Fruit fly (Drosophila melanogaster) whole organism, prepupa: ENCODE results near the gene CG31406.

ENCODE experiments used
- CG10631 ChIP-seq: fragments of 200-800 bp; sonication (Bioruptor generic); optimal IDR thresholded peaks from 2 replicates; lab custom pipeline; 2016; ENCODE audit warnings: missing biosample characterization, missing genetic modification characterization
- CG11762 ChIP-seq: fragments of 200-800 bp; sonication (Bioruptor generic); optimal IDR thresholded peaks from 3 replicates; lab custom pipeline; 2016; ENCODE audit warnings: missing biosample characterization, missing genetic modification characterization; ENCODE audit not compliant: insufficient read depth
- CG11902 ChIP-seq: fragments of 200-800 bp; sonication (Bioruptor generic); optimal IDR thresholded peaks from 3 replicates; lab custom pipeline; 2016; ENCODE audit warnings: missing biosample characterization, missing genetic modification characterization
- CG15336 ChIP-seq: fragments of 200-800 bp; sonication (Bioruptor generic); IDR thresholded peaks from 2 replicates; pipeline ENCODE4 v1.3.6; 2022; ENCODE audit warnings: missing biosample characterization, missing genetic modification characterization
- CG1621 ChIP-seq: fragments of 200-800 bp; sonication (Bioruptor generic); optimal IDR thresholded peaks from 3 replicates; lab custom pipeline; 2018; ENCODE audit warnings: missing biosample characterization, mild to moderate bottlenecking, missing genetic modification characterization
- CG16779 ChIP-seq: fragments of 200-800 bp; sonication (Bioruptor generic); optimal IDR thresholded peaks from 3 replicates; lab custom pipeline; 2017; ENCODE audit warnings: missing biosample characterization, mild to moderate bottlenecking, missing genetic modification characterization
- CG3032 ChIP-seq: fragments of 200-800 bp; optimal IDR thresholded peaks from 2 replicates; lab custom pipeline; 2019; ENCODE audit warnings: missing biosample characterization, mild to moderate bottlenecking, missing genetic modification characterization, moderate library complexity
- CG31627 ChIP-seq: fragments of 200-800 bp; sonication (Bioruptor generic); optimal IDR thresholded peaks from 3 replicates; lab custom pipeline; 2016; ENCODE audit warnings: missing biosample characterization, missing genetic modification characterization
- CG32006 ChIP-seq: fragments of 200-800 bp; sonication (Bioruptor generic); optimal IDR thresholded peaks from 3 replicates; lab custom pipeline; 2017; ENCODE audit warnings: missing biosample characterization, mild to moderate bottlenecking, missing genetic modification characterization
- CG34406 ChIP-seq: fragments of 200-800 bp; sonication (Bioruptor generic); optimal IDR thresholded peaks from 3 replicates; lab custom pipeline; 2016; ENCODE audit warnings: missing biosample characterization, missing genetic modification characterization
- CG3919 ChIP-seq: fragments of 200-800 bp; sonication (Bioruptor generic); optimal IDR thresholded peaks from 3 replicates; lab custom pipeline; 2016; ENCODE audit warnings: missing biosample characterization, missing genetic modification characterization
- CG6163 ChIP-seq: fragments of 200-800 bp; sonication (Bioruptor generic); IDR thresholded peaks from 3 replicates; pipeline ENCODE4 v1.3.6; 2022; ENCODE audit warnings: missing biosample characterization, missing genetic modification characterization
- CG6276 ChIP-seq: fragments of 200-800 bp; sonication (Bioruptor generic); optimal IDR thresholded peaks from 2 replicates; lab custom pipeline; 2017; ENCODE audit warnings: missing biosample characterization, mild to moderate bottlenecking, missing genetic modification characterization
- CG6808 ChIP-seq: fragments of 200-800 bp; sonication (Bioruptor generic); optimal IDR thresholded peaks from 3 replicates; lab custom pipeline; 2017; ENCODE audit warnings: missing biosample characterization, missing genetic modification characterization, mild to moderate bottlenecking, moderate library complexity, missing genetic modification reagents
- CG6854 ChIP-seq: fragments of 200-800 bp; sonication (Bioruptor generic); optimal IDR thresholded peaks from 2 replicates; lab custom pipeline; 2017; ENCODE audit warnings: missing biosample characterization, mild to moderate bottlenecking, missing genetic modification characterization
- CG8119 ChIP-seq: fragments of 200-800 bp; sonication (Bioruptor generic); IDR thresholded peaks from 3 replicates; pipeline ENCODE4 v1.3.6; 2022; ENCODE audit warnings: missing biosample characterization, missing genetic modification characterization
- CG8632 ChIP-seq: fragments of 200-800 bp; sonication (Bioruptor generic); optimal IDR thresholded peaks from 3 replicates; lab custom pipeline; 2016; ENCODE audit warnings: missing biosample characterization, missing genetic modification characterization
- CG9139 ChIP-seq: fragments of 200-800 bp; sonication (Bioruptor generic); optimal IDR thresholded peaks from 3 replicates; lab custom pipeline; 2017; ENCODE audit warnings: missing biosample characterization, mild to moderate bottlenecking, missing genetic modification characterization
- Eip75B ChIP-seq: fragments of 200-800 bp; sonication (Bioruptor generic); optimal IDR thresholded peaks from 3 replicates; lab custom pipeline; 2016; ENCODE audit warnings: missing biosample characterization, missing genetic modification characterization
- Eip78C ChIP-seq: fragments of 200-800 bp; sonication (Bioruptor generic); peaks from one replicate; lab custom pipeline; 2016; ENCODE audit warnings: missing biosample characterization, missing genetic modification characterization
- Eip93F ChIP-seq: fragments of 200-800 bp; sonication (Bioruptor generic); optimal IDR thresholded peaks from 2 replicates; lab custom pipeline; 2016; ENCODE audit warnings: missing biosample characterization, mild to moderate bottlenecking, missing genetic modification characterization
- Ets21C ChIP-seq: fragments of 200-800 bp; sonication (Bioruptor generic); optimal IDR thresholded peaks from 3 replicates; lab custom pipeline; 2016; ENCODE audit warnings: missing biosample characterization, missing genetic modification characterization
- Ets96B ChIP-seq: fragments of 200-800 bp; optimal IDR thresholded peaks from 2 replicates; lab custom pipeline; 2019; ENCODE audit warnings: missing biosample characterization, mild to moderate bottlenecking, missing genetic modification characterization, moderate library complexity
- Gug ChIP-seq: fragments of 200-800 bp; sonication (Bioruptor generic); IDR thresholded peaks from 2 replicates; pipeline ENCODE4 v1.3.6; 2022; ENCODE audit warnings: missing biosample characterization, missing genetic modification characterization
- Hr39 ChIP-seq: fragments of 200-800 bp; sonication (Bioruptor generic); optimal IDR thresholded peaks from 2 replicates; lab custom pipeline; 2016; ENCODE audit warnings: missing biosample characterization, missing genetic modification characterization
- Hr4 ChIP-seq: fragments of 200-800 bp; sonication (Bioruptor generic); optimal IDR thresholded peaks from 3 replicates; lab custom pipeline; 2016; ENCODE audit warnings: missing biosample characterization, missing genetic modification characterization
- OdsH ChIP-seq: fragments of 200-800 bp; sonication (Bioruptor generic); optimal IDR thresholded peaks from 3 replicates; lab custom pipeline; 2016; ENCODE audit warnings: missing biosample characterization, missing genetic modification characterization
- Smox ChIP-seq: fragments of 200-800 bp; sonication (Bioruptor generic); optimal IDR thresholded peaks from 3 replicates; lab custom pipeline; 2016; ENCODE audit warnings: missing biosample characterization, missing genetic modification characterization
- Sox102F ChIP-seq: fragments of 200-800 bp; sonication (Bioruptor generic); optimal IDR thresholded peaks from 2 replicates; lab custom pipeline; 2016; ENCODE audit warnings: missing biosample characterization, mild to moderate bottlenecking, missing genetic modification characterization
- Sox15 ChIP-seq: fragments of 200-800 bp; sonication (Bioruptor generic); optimal IDR thresholded peaks from 3 replicates; lab custom pipeline; 2016; ENCODE audit warnings: missing biosample characterization, missing genetic modification characterization
- acj6 ChIP-seq: fragments of 200-800 bp; sonication (Bioruptor generic); optimal IDR thresholded peaks from 3 replicates; lab custom pipeline; 2016; ENCODE audit warnings: missing biosample characterization, missing genetic modification characterization
- cyc ChIP-seq: fragments of 200-800 bp; sonication (Bioruptor generic); optimal IDR thresholded peaks from 3 replicates; lab custom pipeline; 2016; ENCODE audit warnings: missing biosample characterization, missing genetic modification characterization
- dac ChIP-seq: fragments of 200-800 bp; sonication (Bioruptor generic); optimal IDR thresholded peaks from 2 replicates; lab custom pipeline; 2017; ENCODE audit warnings: missing biosample characterization, mild to moderate bottlenecking, missing genetic modification characterization
- dsx ChIP-seq: fragments of 200-800 bp; optimal IDR thresholded peaks from 3 replicates; lab custom pipeline; 2019; ENCODE audit warnings: missing biosample characterization, mild to moderate bottlenecking, missing genetic modification characterization, moderate library complexity; ENCODE audit not compliant: poor library complexity, severe bottlenecking
- eg ChIP-seq: fragments of 200-800 bp; sonication (Bioruptor generic); IDR thresholded peaks from 3 replicates; pipeline ENCODE4 v1.3.6; 2022; ENCODE audit warnings: missing biosample characterization, missing genetic modification characterization
- fd59A ChIP-seq: fragments of 200-800 bp; sonication (Bioruptor generic); optimal IDR thresholded peaks from 2 replicates; lab custom pipeline; 2017; ENCODE audit warnings: missing biosample characterization, mild to moderate bottlenecking, missing genetic modification characterization, missing genetic modification reagents
- fkh ChIP-seq: fragments of 200-800 bp; sonication (Bioruptor generic); optimal IDR thresholded peaks from 3 replicates; lab custom pipeline; 2017; ENCODE audit warnings: missing biosample characterization, mild to moderate bottlenecking, missing genetic modification characterization, moderate library complexity
- lz ChIP-seq: fragments of 200-800 bp; sonication (Bioruptor generic); optimal IDR thresholded peaks from 3 replicates; lab custom pipeline; 2016; ENCODE audit warnings: missing biosample characterization, missing genetic modification characterization
- net ChIP-seq: fragments of 200-800 bp; sonication (Bioruptor generic); optimal IDR thresholded peaks from 3 replicates; lab custom pipeline; 2016; ENCODE audit warnings: missing biosample characterization, missing genetic modification characterization
- pdm3 ChIP-seq: fragments of 200-800 bp; sonication (Bioruptor generic); optimal IDR thresholded peaks from 3 replicates; lab custom pipeline; 2016; ENCODE audit warnings: missing biosample characterization, missing genetic modification characterization
- salr ChIP-seq, 2 experiments: fragments of 200-800 bp; sonication (Bioruptor generic); optimal IDR thresholded peaks; 3 replicates each; lab custom pipeline; 2016 to 2018; ENCODE audit warnings: missing biosample characterization in 2 of 2, missing genetic modification characterization in 2 of 2, mild to moderate bottlenecking in 1 of 2
- spab ChIP-seq: fragments of 200-800 bp; sonication (Bioruptor generic); optimal IDR thresholded peaks from 2 replicates; lab custom pipeline; 2017; ENCODE audit warnings: missing biosample characterization, mild to moderate bottlenecking, missing genetic modification characterization, missing genetic modification reagents
- ss ChIP-seq, 2 experiments: fragments of 200-800 bp; sonication (Bioruptor generic); optimal IDR thresholded peaks; 2 replicates in 1 of 2; 3 replicates in 1 of 2; lab custom pipeline; 2017 to 2018; ENCODE audit warnings: mild to moderate bottlenecking in 2 of 2, missing biosample characterization in 2 of 2, missing genetic modification characterization in 2 of 2, moderate library complexity in 1 of 2
- svp ChIP-seq: fragments of 200-800 bp; sonication (Bioruptor generic); peaks from one replicate; lab custom pipeline; 2016; ENCODE audit warnings: missing biosample characterization, missing genetic modification characterization
- topi ChIP-seq: fragments of 200-800 bp; sonication (Bioruptor generic); optimal IDR thresholded peaks from 3 replicates; lab custom pipeline; 2016; ENCODE audit warnings: missing biosample characterization, missing genetic modification characterization
- vri ChIP-seq: fragments of 200-800 bp; sonication (Bioruptor generic); optimal IDR thresholded peaks from 3 replicates; lab custom pipeline; 2016; ENCODE audit warnings: missing biosample characterization, mild to moderate bottlenecking, missing genetic modification characterization

CG31406 gene

dm6 chr3R:10355840-10356562 is 7.4 kb downstream of the CG31406 start:
- TF ChIP-seq CG15336 (GFP tag; lab: Robert Waterston, UW) (no peak), svp (peak; percentile 46), Eip93F (no peak), CG1621 (tag; lab: Kevin White, UChicago) (no peak), CG3032 (no peak), pdm3 (GFP tag; lab: Kevin White, UChicago) (no peak), Hr39 (GFP tag; lab: Kevin White, UChicago) (no peak)

- TF ChIP-seq acj6 (GFP tag; lab: Kevin White, UChicago) (peak; percentile 92), CG3032 (peak; percentile 89), CG6808 (peak; percentile 92), eg (GFP tag; lab: Robert Waterston, UW) (no peak), Smox (peak; percentile 95), Ets21C (GFP tag; lab: Kevin White, UChicago) (peak; percentile 86), Hr4 (peak; percentile 93), vri (GFP tag; lab: Kevin White, UChicago) (peak; percentile 92), svp (peak; percentile 98), Eip93F (no peak), salr (GFP tag; optimal IDR thresholded peaks at IDR 0.05; lab: Kevin White, UChicago) (peak; percentile 75 to 95), CG9139 (GFP tag; lab: Kevin White, UChicago) (peak; percentile 81), CG10631 (GFP tag; lab: Kevin White, UChicago) (peak; percentile 93), Hr39 (GFP tag; lab: Kevin White, UChicago) (peak; percentile 93), CG11762 (GFP tag; lab: Kevin White, UChicago) (peak; percentile 83), topi (GFP tag; lab: Kevin White, UChicago) (peak; percentile 94), fd59A (GFP tag; lab: Kevin White, UChicago) (peak; percentile 86), Ets96B (tag; lab: Kevin White, UChicago) (peak; percentile 89), dac (peak; percentile 41), Sox15 (GFP tag; lab: Kevin White, UChicago) (peak; percentile 73), CG6854 (peak; percentile 90), OdsH (GFP tag; lab: Kevin White, UChicago) (peak; percentile 87), ss (GFP tag; optimal IDR thresholded peaks at IDR 0.05; lab: Kevin White, UChicago) (peak; percentile 87 to 95), CG3919 (GFP tag; lab: Kevin White, UChicago) (peak; percentile 94), CG11902 (peak; percentile 80), Eip78C (GFP tag; lab: Kevin White, UChicago) (peak; percentile 98), CG32006 (GFP tag; lab: Kevin White, UChicago) (peak; percentile 92), dsx (peak; percentile 95), lz (GFP tag; lab: Kevin White, UChicago) (peak; percentile 94), CG8632 (GFP tag; lab: Kevin White, UChicago) (peak; percentile 90), CG6163 (GFP tag; lab: Robert Waterston, UW) (no peak), net (peak; percentile 92), Sox102F (GFP tag; lab: Kevin White, UChicago) (peak; percentile 93), CG31627 (GFP tag; lab: Kevin White, UChicago) (peak; percentile 92), spab (GFP tag; lab: Kevin White, UChicago) (peak; percentile 88), CG6276 (GFP tag; lab: Kevin White, UChicago) (peak; percentile 92), cyc (GFP tag; lab: Kevin White, UChicago) (peak; percentile 92), Eip75B (GFP tag; lab: Kevin White, UChicago) (peak; percentile 96), Gug (GFP tag; lab: Robert Waterston, UW) (no peak), CG16779 (tag; lab: Kevin White, UChicago) (peak; percentile 87), fkh (GFP tag; lab: Kevin White, UChicago) (peak; percentile 65), CG34406 (GFP tag; lab: Kevin White, UChicago) (peak; percentile 92), CG8119 (GFP tag; lab: Robert Waterston, UW) (no peak), CG1621 (tag; lab: Kevin White, UChicago) (peak; percentile 81)
Measured at dm6 chr3R:10356563-10357363, 8.2 kb downstream of the CG31406 start.
